Fruit fly (Drosophila melanogaster): ENCODE measurements around the gene FoxK.

Gene FoxK

DNA sequence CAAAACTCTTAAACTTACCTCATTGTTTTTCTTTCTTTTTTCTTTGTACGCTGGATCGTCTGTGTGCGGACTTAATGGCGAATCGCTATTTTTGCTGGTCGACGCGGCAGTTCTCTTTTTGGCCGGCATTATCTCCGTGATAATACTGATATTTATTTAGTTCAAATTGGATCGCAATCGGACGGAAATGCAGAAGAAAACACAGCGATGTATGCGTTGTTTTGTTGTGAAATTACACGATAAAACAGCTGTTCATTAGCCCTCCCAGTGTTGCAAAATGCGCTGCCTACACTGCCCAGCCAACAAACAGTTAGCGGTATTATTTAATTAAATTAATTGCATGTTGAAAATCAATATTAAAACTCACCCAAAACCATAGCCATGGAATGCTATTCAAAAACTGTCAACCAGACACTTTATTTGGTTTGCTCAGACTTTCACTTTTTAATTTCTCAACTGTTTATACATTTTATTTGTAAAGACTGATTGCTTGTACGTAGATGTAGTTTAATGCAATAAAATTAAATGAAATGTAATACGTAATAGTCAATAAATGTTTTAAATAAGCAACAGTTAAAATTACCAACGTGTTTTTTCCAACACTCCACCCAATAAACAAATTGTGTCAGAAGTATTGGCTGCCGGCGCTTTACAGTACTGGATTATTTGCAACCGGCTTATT is 22.5 kb downstream of the FoxK start, which contains the start of the genes Irbp18 and APP-BP1 (continued):
- TF ChIP-seq z (GFP tag; IDR thresholded peaks at IDR 0.05): 0 out of 3 replicates have a peak, but pooled peaks have one; percentile 27
- peak; percentile 89 for TF ChIP-seq CG8944 (GFP tag; optimal IDR thresholded peaks at IDR 0.05)
- TF ChIP-seq H2.0 (GFP tag; IDR thresholded peaks at IDR 0.05): peak; percentile 76
- TF ChIP-seq Bgb (GFP tag; IDR thresholded peaks at IDR 0.05; ENCODE audit: partially characterized antibody): 0 out of 2 replicates have a peak, but pooled peaks have one; percentile 11
- peak; percentile 88 for TF ChIP-seq ERR (GFP tag; optimal IDR thresholded peaks at IDR 0.05)
- peak; percentile 87 for TF ChIP-seq NK7.1 (GFP tag; optimal IDR thresholded peaks at IDR 0.05)
- TF ChIP-seq Hey (tag; optimal IDR thresholded peaks at IDR 0.05): peak; percentile 69
- peak; percentile 73 for TF ChIP-seq CG4730 (GFP tag; IDR thresholded peaks at IDR 0.05)
- TF ChIP-seq da (GFP tag; optimal IDR thresholded peaks at IDR 0.05): peak; percentile 93
- peak; percentile 90 for TF ChIP-seq schlank (tag; optimal IDR thresholded peaks at IDR 0.05)
- peak; percentile 78 for TF ChIP-seq CG10431 (GFP tag; optimal IDR thresholded peaks at IDR 0.05)
- peak; percentile 95 for TF ChIP-seq CG18619 (GFP tag; optimal IDR thresholded peaks at IDR 0.05)
- TF ChIP-seq twi (tag; optimal IDR thresholded peaks at IDR 0.05): peak; percentile 77
- TF ChIP-seq knrl (GFP tag; IDR thresholded peaks at IDR 0.05; ENCODE audit: partially characterized antibody): no peak
- peak; percentile 92 for TF ChIP-seq tup (GFP tag; optimal IDR thresholded peaks at IDR 0.05)
- peak; percentile 86 for TF ChIP-seq CG32772 (GFP tag; IDR thresholded peaks at IDR 0.05)
- TF ChIP-seq lilli (GFP tag; optimal IDR thresholded peaks at IDR 0.05): peak; percentile 97
- TF ChIP-seq Dip2 (GFP tag; IDR thresholded peaks at IDR 0.05): no peak
- TF ChIP-seq CG34224 (GFP tag; IDR thresholded peaks at IDR 0.05; ENCODE audit: partially characterized antibody): no peak
- peak; percentile 78 for TF ChIP-seq salm (tag; optimal IDR thresholded peaks at IDR 0.05)
- TF ChIP-seq fd3F (GFP tag; optimal IDR thresholded peaks at IDR 0.05): peak; percentile 91
- TF ChIP-seq inv (GFP tag; IDR thresholded peaks at IDR 0.05; ENCODE audit: partially characterized antibody): no peak
- TF ChIP-seq Neu2 (GFP tag; optimal IDR thresholded peaks at IDR 0.05; ENCODE audit: borderline replicate concordance): peak; percentile 56
- peak; percentile 83 for TF ChIP-seq CG6813 (GFP tag; optimal IDR thresholded peaks at IDR 0.05)
- TF ChIP-seq cwo (GFP tag; optimal IDR thresholded peaks at IDR 0.05): peak; percentile 90
- TF ChIP-seq peb (GFP tag; IDR thresholded peaks at IDR 0.05): peak; percentile 83
- TF ChIP-seq CG6175 (GFP tag; IDR thresholded peaks at IDR 0.05): peak; percentile 61; the same call in 1 of the 3 replicates
- TF ChIP-seq HLHmδ (GFP tag; optimal IDR thresholded peaks at IDR 0.05): no peak
- peak; percentile 93 for TF ChIP-seq Hmx (GFP tag; optimal IDR thresholded peaks at IDR 0.05)
- TF ChIP-seq CG9727 (GFP tag; optimal IDR thresholded peaks at IDR 0.05): peak; percentile 96
- no peak for TF ChIP-seq prd (optimal IDR thresholded peaks at IDR 0.05)
- peak; percentile 89 for TF ChIP-seq prd (GFP tag; IDR thresholded peaks at IDR 0.05)
- no peak for TF ChIP-seq usp (GFP tag; optimal IDR thresholded peaks at IDR 0.05)
- TF ChIP-seq sqz (GFP tag; optimal IDR thresholded peaks at IDR 0.05): peak; percentile 78
- peak; percentile 71; the same call in 1 of the 3 replicates for TF ChIP-seq CG11093 (GFP tag; IDR thresholded peaks at IDR 0.05)
- TF ChIP-seq CG11696 (GFP tag; IDR thresholded peaks at IDR 0.05): peak; percentile 65
- TF ChIP-seq Xrp1 (GFP tag; IDR thresholded peaks at IDR 0.05): peak; percentile 93
- peak; percentile 39; the same call in 1 of the 2 replicates for TF ChIP-seq CG10321 (GFP tag; IDR thresholded peaks at IDR 0.05)
- no peak for TF ChIP-seq fru (optimal IDR thresholded peaks at IDR 0.05)
- peak; percentile 93 for TF ChIP-seq Chrac-16 (GFP tag; optimal IDR thresholded peaks at IDR 0.05)
- TF ChIP-seq wdn (GFP tag; IDR thresholded peaks at IDR 0.05): peak; percentile 87
- peak; percentile 59; the same call in 1 of the 2 replicates for TF ChIP-seq CG10959 (GFP tag; IDR thresholded peaks at IDR 0.05)
- TF ChIP-seq CG8290 (GFP tag; optimal IDR thresholded peaks at IDR 0.05): peak; percentile 87
- TF ChIP-seq CG8290 (tag; optimal IDR thresholded peaks at IDR 0.05): peak; percentile 81 to 92
- TF ChIP-seq hth (optimal IDR thresholded peaks at IDR 0.05): no peak
- peak; percentile 84 for TF ChIP-seq CG10366 (GFP tag; IDR thresholded peaks at IDR 0.05)
- TF ChIP-seq ranshi (GFP tag; IDR thresholded peaks at IDR 0.05): peak; percentile 87
- peak; percentile 93 for TF ChIP-seq CG17359 (tag; optimal IDR thresholded peaks at IDR 0.05)
- peak; percentile 85 for TF ChIP-seq zen (tag; optimal IDR thresholded peaks at IDR 0.05)
- peak; percentile 82 for TF ChIP-seq CG5180 (GFP tag; optimal IDR thresholded peaks at IDR 0.05)
